Fruit fly (Drosophila melanogaster) whole organism, adult: ENCODE results near the gene aralar1.

Source experiments
- CG11617 ChIP-seq: fragments of 200-800 bp; sonication (Bioruptor generic); optimal IDR thresholded peaks from 2 replicates; lab custom pipeline; 2017; ENCODE audit warnings: mild to moderate bottlenecking, missing biosample characterization, missing genetic modification reagents, missing genetic modification characterization
- CG12768 ChIP-seq: fragments of 200-800 bp; sonication (Bioruptor generic); optimal IDR thresholded peaks from 2 replicates; lab custom pipeline; 2017; ENCODE audit warnings: missing biosample characterization, missing genetic modification characterization, mild to moderate bottlenecking, moderate library complexity, missing genetic modification reagents
- CG14711 ChIP-seq: fragments of 200-800 bp; sonication (Bioruptor generic); optimal IDR thresholded peaks from 2 replicates; lab custom pipeline; 2018; ENCODE audit warnings: missing biosample characterization, mild to moderate bottlenecking, missing genetic modification characterization, moderate library complexity
- CG1620 ChIP-seq: fragments of 200-800 bp; sonication (Bioruptor generic); optimal IDR thresholded peaks from 2 replicates; lab custom pipeline; 2016; ENCODE audit warnings: missing biosample characterization, missing genetic modification characterization
- CG33017 ChIP-seq: fragments of 200-800 bp; sonication (Bioruptor generic); optimal IDR thresholded peaks from 2 replicates; lab custom pipeline; 2018; ENCODE audit warnings: missing biosample characterization, mild to moderate bottlenecking, missing genetic modification characterization, moderate library complexity
- CG5204 ChIP-seq: fragments of 200-800 bp; sonication (Bioruptor generic); optimal IDR thresholded peaks from 2 replicates; lab custom pipeline; 2016; ENCODE audit warnings: missing biosample characterization, missing genetic modification characterization
- CG7045 ChIP-seq: fragments of 200-800 bp; sonication (Bioruptor generic); optimal IDR thresholded peaks from 2 replicates; lab custom pipeline; 2017; ENCODE audit warnings: missing biosample characterization, mild to moderate bottlenecking, missing genetic modification characterization
- CG7101 ChIP-seq: fragments of 200-800 bp; sonication (Bioruptor generic); optimal IDR thresholded peaks from 2 replicates; lab custom pipeline; 2018; ENCODE audit warnings: missing biosample characterization, mild to moderate bottlenecking, missing genetic modification characterization, moderate library complexity
- Clk ChIP-seq: fragments of 200-800 bp; sonication (Bioruptor generic); optimal IDR thresholded peaks from 2 replicates; lab custom pipeline; 2017; ENCODE audit warnings: missing biosample characterization, missing genetic modification characterization
- Crg-1 ChIP-seq: fragments of 200-800 bp; sonication (Bioruptor generic); optimal IDR thresholded peaks from 2 replicates; lab custom pipeline; 2016; ENCODE audit warnings: missing biosample characterization, missing genetic modification characterization
- Hr96 ChIP-seq: fragments of 200-800 bp; sonication (Bioruptor generic); optimal IDR thresholded peaks from 2 replicates; lab custom pipeline; 2016; ENCODE audit warnings: missing biosample characterization, missing genetic modification characterization
- Mnt ChIP-seq: fragments of 200-800 bp; sonication (Bioruptor generic); optimal IDR thresholded peaks from 2 replicates; lab custom pipeline; 2016; ENCODE audit warnings: missing biosample characterization, mild to moderate bottlenecking, missing genetic modification characterization
- bab1 ChIP-seq: fragments of 200-800 bp; sonication (Bioruptor generic); optimal IDR thresholded peaks from 3 replicates; lab custom pipeline; 2019; ENCODE audit warnings: missing biosample characterization, mild to moderate bottlenecking, missing genetic modification characterization, moderate library complexity
- cic ChIP-seq: fragments of 200-800 bp; sonication (Bioruptor generic); optimal IDR thresholded peaks from 2 replicates; lab custom pipeline; 2017; ENCODE audit warnings: missing biosample characterization, mild to moderate bottlenecking, missing genetic modification characterization, moderate library complexity
- cnc ChIP-seq, 2 experiments: fragments of >200 bp; optimal IDR thresholded peaks; 2 replicates each; lab custom pipeline; 2017
- kay ChIP-seq: fragments of 200-800 bp; sonication (Bioruptor generic); peaks from one replicate; lab custom pipeline; 2016; ENCODE audit warnings: missing biosample characterization, missing genetic modification characterization, borderline replicate concordance
- ovo ChIP-seq: fragments of 200-800 bp; sonication (Bioruptor generic); optimal IDR thresholded peaks from 2 replicates; lab custom pipeline; 2016; ENCODE audit warnings: missing biosample characterization, missing genetic modification characterization
- pad ChIP-seq: fragments of 200-800 bp; sonication (Bioruptor generic); optimal IDR thresholded peaks from 3 replicates; lab custom pipeline; 2017; ENCODE audit warnings: missing biosample characterization, missing genetic modification characterization, mild to moderate bottlenecking, moderate library complexity, missing genetic modification reagents
- tj ChIP-seq: fragments of 200-800 bp; sonication (Bioruptor generic); optimal IDR thresholded peaks from 3 replicates; lab custom pipeline; 2017; ENCODE audit warnings: missing biosample characterization, mild to moderate bottlenecking, missing genetic modification characterization, moderate library complexity
- toe ChIP-seq: fragments of 200-800 bp; sonication (Bioruptor generic); optimal IDR thresholded peaks from 2 replicates; lab custom pipeline; 2016; ENCODE audit warnings: missing biosample characterization, missing genetic modification characterization

Gene aralar1

DNA sequence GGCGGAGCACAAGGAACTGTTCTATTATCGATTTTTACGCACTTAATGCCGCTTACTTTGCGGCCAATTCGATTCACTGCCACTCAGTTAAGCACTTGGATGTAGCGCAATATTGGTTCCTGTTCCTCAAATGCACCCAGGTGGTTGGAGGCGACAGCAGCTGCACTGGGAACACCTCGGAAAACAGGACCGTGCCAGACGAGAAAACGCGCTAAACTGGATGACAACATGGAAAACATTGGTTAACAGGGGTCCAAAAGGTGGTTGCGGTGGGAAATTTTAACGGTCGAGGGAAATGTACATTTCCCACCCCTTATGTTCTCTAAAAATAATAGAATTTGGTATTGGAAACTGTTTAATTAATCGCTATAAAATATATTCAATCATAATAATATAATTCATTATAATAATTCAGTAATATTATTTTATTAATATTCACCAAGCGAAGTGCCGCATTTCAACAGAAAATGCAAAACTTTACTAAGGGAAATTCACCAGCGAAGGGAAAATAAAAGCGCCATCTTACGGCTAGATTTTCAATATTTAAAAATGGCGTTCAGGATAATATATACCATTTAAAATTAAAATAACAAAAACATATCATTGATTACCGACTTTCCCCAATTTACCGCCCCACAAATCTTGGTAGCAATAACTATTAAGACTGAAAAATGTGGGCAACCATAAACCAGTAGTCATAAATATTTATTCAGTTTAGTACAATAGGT lies at the start of gene aralar1:
Gene aralar1, minus strand, starts transcription at position 51 of the 728 bp plus-strand sequence.
- TF ChIP-seq Hr96 (GFP tag; lab: Kevin White, UChicago) (no peak), cic (no peak), CG1620 (GFP tag; lab: Kevin White, UChicago) (no peak), CG11617 (GFP tag; lab: Kevin White, UChicago) (no peak), CG14711 (tag; lab: Kevin White, UChicago) (no peak), Crg-1 (GFP tag; lab: Kevin White, UChicago) (no peak), CG5204 (GFP tag; lab: Kevin White, UChicago) (no peak), CG7101 (tag; lab: Kevin White, UChicago) (no peak)

DNA sequence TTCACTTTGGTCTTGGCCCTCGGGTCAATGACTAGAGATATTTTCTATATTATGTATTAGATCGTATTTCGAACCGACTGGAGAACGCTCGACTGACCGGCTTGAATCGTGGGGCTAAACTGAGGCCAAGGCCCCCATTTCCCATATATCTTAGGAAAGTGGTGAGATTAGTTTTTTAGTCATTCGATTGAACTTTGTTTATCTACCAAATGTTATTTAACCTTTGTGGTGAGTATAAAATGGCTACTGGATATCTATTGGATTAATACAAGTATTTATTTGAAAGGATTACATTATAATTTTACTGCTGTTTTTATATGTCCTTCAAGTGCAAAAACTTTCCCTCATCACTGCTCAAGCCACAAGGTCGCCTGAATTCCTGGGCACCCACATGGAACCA lies 47.7 kb upstream of the aralar1 start, which contains the start of gene CG31371:
Gene CG31371, minus strand, starts transcription at position 101 of the 400 bp plus-strand sequence.
- TF ChIP-seq CG5204 (GFP tag; lab: Kevin White, UChicago): no peak
- no peak for TF ChIP-seq CG1620 (GFP tag; lab: Kevin White, UChicago)
- TF ChIP-seq bab1 (GFP tag; lab: Kevin White, UChicago): no peak
- no peak for TF ChIP-seq toe (GFP tag; lab: Kevin White, UChicago)
- TF ChIP-seq cic: no peak
- TF ChIP-seq kay (GFP tag; lab: Kevin White, UChicago): no peak
- no peak for TF ChIP-seq CG7101 (tag; lab: Kevin White, UChicago)
- TF ChIP-seq CG11617 (GFP tag; lab: Kevin White, UChicago): no peak
- TF ChIP-seq cnc (optimal IDR thresholded peaks at IDR 0.05; lab: Kevin White, UChicago): no peak
- TF ChIP-seq CG12768 (GFP tag; lab: Kevin White, UChicago): no peak
- no peak for TF ChIP-seq Clk (GFP tag; lab: Kevin White, UChicago)
- no peak for TF ChIP-seq pad (GFP tag; lab: Kevin White, UChicago)
- no peak for TF ChIP-seq Hr96 (GFP tag; lab: Kevin White, UChicago)
- no peak for TF ChIP-seq CG7045 (GFP tag; lab: Kevin White, UChicago)
- no peak for TF ChIP-seq CG14711 (tag; lab: Kevin White, UChicago)
- no peak for TF ChIP-seq Mnt (GFP tag; lab: Kevin White, UChicago)
- no peak for TF ChIP-seq ovo
- no peak for TF ChIP-seq Crg-1 (GFP tag; lab: Kevin White, UChicago)
- TF ChIP-seq CG33017 (tag; lab: Kevin White, UChicago): no peak

DNA sequence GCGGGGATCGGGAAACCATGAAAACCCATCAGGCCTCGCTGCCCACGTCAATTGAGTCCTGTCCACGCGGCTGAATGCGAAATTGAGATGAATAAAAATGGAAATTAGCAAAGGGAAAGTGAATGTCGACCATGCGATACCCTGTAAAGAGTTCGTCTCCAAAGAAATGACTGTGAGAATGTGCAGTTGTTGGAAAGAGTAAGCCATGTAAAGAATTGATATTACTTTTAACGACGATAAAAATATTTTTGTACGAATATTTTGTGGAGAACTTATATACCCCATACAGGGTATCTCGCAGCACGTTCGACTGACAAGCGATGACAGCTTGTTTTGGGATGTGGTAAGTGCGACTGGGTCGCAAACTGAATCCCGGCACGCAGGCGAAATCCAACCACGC lies 45.5 kb upstream of the aralar1 start:
- TF ChIP-seq CG12768 (GFP tag; lab: Kevin White, UChicago): no peak
- no peak for TF ChIP-seq kay (GFP tag; lab: Kevin White, UChicago)
- no peak for TF ChIP-seq CG11617 (GFP tag; lab: Kevin White, UChicago)
- no peak for TF ChIP-seq CG7045 (GFP tag; lab: Kevin White, UChicago)
- no peak for TF ChIP-seq CG1620 (GFP tag; lab: Kevin White, UChicago)
- no peak for TF ChIP-seq toe (GFP tag; lab: Kevin White, UChicago)
- TF ChIP-seq Clk (GFP tag; lab: Kevin White, UChicago): no peak

DNA sequence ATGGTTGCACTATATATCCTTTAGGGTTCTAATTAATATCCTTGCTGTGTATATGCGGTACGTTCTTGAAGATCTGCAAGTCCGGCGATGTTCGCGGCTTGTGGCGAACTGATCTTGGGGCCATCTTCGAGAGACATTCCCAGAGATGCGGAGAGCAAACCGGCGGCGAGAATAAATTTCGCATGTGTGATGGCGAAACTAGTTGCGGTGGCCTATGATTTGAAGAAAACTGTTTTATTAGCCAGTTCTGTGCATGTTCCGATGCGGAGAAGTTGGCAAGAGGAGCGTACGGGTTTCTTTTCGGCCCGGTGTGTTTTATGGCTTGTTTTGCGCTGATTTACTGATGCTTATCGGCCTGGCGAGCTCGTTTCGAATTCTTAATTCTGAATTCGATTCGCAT lies 44.6 kb upstream of the aralar1 start, which contains the start of gene PH4alphaNE1:
Gene PH4alphaNE1, minus strand, starts transcription at position 101 of the 400 bp plus-strand sequence.
- TF ChIP-seq kay (GFP tag; lab: Kevin White, UChicago): no peak
- no peak for TF ChIP-seq CG7101 (tag; lab: Kevin White, UChicago)
- no peak for TF ChIP-seq Mnt (GFP tag; lab: Kevin White, UChicago)
- TF ChIP-seq Clk (GFP tag; lab: Kevin White, UChicago): no peak
- no peak for TF ChIP-seq cic
- TF ChIP-seq CG1620 (GFP tag; lab: Kevin White, UChicago): no peak
- TF ChIP-seq tj (GFP tag; lab: Kevin White, UChicago): no peak
- TF ChIP-seq CG12768 (GFP tag; lab: Kevin White, UChicago): no peak
- TF ChIP-seq pad (GFP tag; lab: Kevin White, UChicago): no peak
- no peak for TF ChIP-seq CG11617 (GFP tag; lab: Kevin White, UChicago)
- TF ChIP-seq Crg-1 (GFP tag; lab: Kevin White, UChicago): no peak
- TF ChIP-seq CG14711 (tag; lab: Kevin White, UChicago): no peak
- no peak for TF ChIP-seq toe (GFP tag; lab: Kevin White, UChicago)
- no peak for TF ChIP-seq cnc (optimal IDR thresholded peaks at IDR 0.05; lab: Kevin White, UChicago)
- TF ChIP-seq CG7045 (GFP tag; lab: Kevin White, UChicago): no peak
- TF ChIP-seq CG33017 (tag; lab: Kevin White, UChicago): no peak
- no peak for TF ChIP-seq bab1 (GFP tag; lab: Kevin White, UChicago)
- no peak for TF ChIP-seq ovo

DNA sequence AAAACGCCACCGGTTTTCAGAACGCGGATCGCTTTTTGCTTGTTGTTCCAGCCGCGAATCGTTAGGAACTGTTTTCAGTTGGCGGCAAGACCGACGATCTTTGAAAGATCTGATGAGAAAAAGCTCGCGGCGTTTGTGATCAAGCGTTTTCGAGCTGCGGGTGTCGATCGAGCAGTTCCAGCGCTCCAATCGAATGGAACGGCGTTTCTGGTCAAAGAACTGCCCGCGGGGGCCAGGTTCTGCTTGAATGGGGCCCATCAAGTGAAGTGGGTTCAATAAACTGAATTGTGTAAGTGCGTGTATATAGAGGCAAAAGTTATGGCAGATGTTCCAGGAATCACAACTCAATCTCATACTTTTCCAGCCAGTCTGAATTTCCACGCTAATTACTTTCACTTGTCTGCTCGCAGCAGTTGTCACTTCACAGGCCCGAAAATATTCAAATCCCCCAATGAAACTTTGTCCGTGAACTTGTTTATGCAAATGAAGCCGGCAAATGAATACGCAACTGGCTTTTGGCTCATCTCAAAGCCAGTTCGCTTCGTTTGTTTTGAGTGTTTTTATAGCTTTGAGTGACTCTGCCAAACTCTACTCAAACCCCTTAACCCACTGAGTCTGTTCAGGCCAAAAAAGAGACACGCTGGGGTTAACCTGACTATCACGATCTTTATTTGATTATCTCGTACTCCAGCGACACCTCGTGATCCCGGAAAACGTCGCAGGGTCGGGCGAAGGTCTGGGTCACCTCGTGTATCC lies 40.6 kb upstream of the aralar1 start, which contains the start of gene PH4alphaMP:
Gene PH4alphaMP, minus strand, starts transcription at position 51 of the 756 bp plus-strand sequence.
- TF ChIP-seq CG12768 (GFP tag; lab: Kevin White, UChicago) (no peak), cic (no peak)
